Fruit fly (Drosophila melanogaster) whole organism, embryonic: Measurements from ENCODE around the gene P58IPK.

Experiments used
- Atf-2 ChIP-seq: fragments of 200-800 bp; sonication (Bioruptor generic); optimal IDR thresholded peaks from 2 replicates; lab custom pipeline; 2016; ENCODE audit warnings: missing biosample characterization, missing genetic modification characterization
- B-H2 ChIP-seq: fragments of 200-800 bp; sonication (Bioruptor generic); optimal IDR thresholded peaks from 2 replicates; lab custom pipeline; 2018; ENCODE audit warnings: missing biosample characterization, mild to moderate bottlenecking, missing genetic modification characterization
- CG10267 ChIP-seq: fragments of 200-800 bp; sonication (Bioruptor generic); optimal IDR thresholded peaks from 2 replicates; lab custom pipeline; 2018; ENCODE audit warnings: missing biosample characterization, mild to moderate bottlenecking, missing genetic modification characterization, moderate library complexity
- CG10959 ChIP-seq: fragments of 200-800 bp; sonication (Bioruptor generic); IDR thresholded peaks from 2 replicates; pipeline ENCODE4 v1.3.6; 2022; ENCODE audit warnings: missing biosample characterization, missing genetic modification characterization
- CG12299 ChIP-seq: fragments of 200-800 bp; sonication (Bioruptor generic); optimal IDR thresholded peaks from 2 replicates; lab custom pipeline; 2018; ENCODE audit warnings: missing biosample characterization, mild to moderate bottlenecking, missing genetic modification characterization
- CG13123 ChIP-seq: fragments of 200-800 bp; sonication (Bioruptor generic); optimal IDR thresholded peaks from 2 replicates; lab custom pipeline; 2016; ENCODE audit warnings: missing biosample characterization, missing genetic modification characterization
- CG13894 ChIP-seq: fragments of 200-800 bp; sonication (Bioruptor generic); optimal IDR thresholded peaks from 3 replicates; lab custom pipeline; 2018; ENCODE audit warnings: missing biosample characterization, mild to moderate bottlenecking, missing genetic modification characterization, moderate library complexity
- CG14860 ChIP-seq: fragments of 200-800 bp; sonication (Bioruptor generic); IDR thresholded peaks from 3 replicates; pipeline ENCODE4 v1.3.6; 2022; ENCODE audit warnings: missing biosample characterization, missing genetic modification characterization; ENCODE audit not compliant: partially characterized antibody
- CG15601 ChIP-seq: fragments of 200-800 bp; sonication (Bioruptor generic); optimal IDR thresholded peaks from 3 replicates; lab custom pipeline; 2019; ENCODE audit warnings: missing biosample characterization, mild to moderate bottlenecking, missing genetic modification characterization, moderate library complexity
- CG1603 ChIP-seq: fragments of 200-800 bp; sonication (Bioruptor generic); optimal IDR thresholded peaks from 2 replicates; lab custom pipeline; 2019; ENCODE audit warnings: missing biosample characterization, mild to moderate bottlenecking, missing genetic modification characterization, moderate library complexity
- CG17328 ChIP-seq: fragments of 200-800 bp; sonication (Bioruptor generic); IDR thresholded peaks from 2 replicates; pipeline ENCODE4 v1.3.6; 2022; ENCODE audit warnings: missing biosample characterization, missing genetic modification characterization
- CG1792 ChIP-seq: fragments of 200-800 bp; sonication (Bioruptor generic); optimal IDR thresholded peaks from 2 replicates; lab custom pipeline; 2016; ENCODE audit warnings: missing biosample characterization, missing genetic modification characterization
- CG2116 ChIP-seq: fragments of 200-800 bp; sonication (Bioruptor generic); optimal IDR thresholded peaks from 3 replicates; lab custom pipeline; 2018; ENCODE audit warnings: missing biosample characterization, mild to moderate bottlenecking, missing genetic modification characterization
- CG2678 ChIP-seq: fragments of 200-800 bp; sonication (Bioruptor generic); optimal IDR thresholded peaks from 3 replicates; lab custom pipeline; 2019; ENCODE audit warnings: missing biosample characterization, mild to moderate bottlenecking, missing genetic modification characterization, moderate library complexity
- CG4282 ChIP-seq: fragments of 200-800 bp; sonication (Bioruptor generic); optimal IDR thresholded peaks from 2 replicates; lab custom pipeline; 2016; ENCODE audit warnings: missing biosample characterization, missing genetic modification characterization
- CG4820 ChIP-seq: fragments of 200-800 bp; sonication (Bioruptor generic); optimal IDR thresholded peaks from 3 replicates; lab custom pipeline; 2016; ENCODE audit warnings: missing biosample characterization, missing genetic modification characterization
- CG6689 ChIP-seq: fragments of 200-800 bp; sonication (Bioruptor generic); IDR thresholded peaks from 2 replicates; pipeline ENCODE4 v1.3.6; 2022; ENCODE audit warnings: missing biosample characterization, missing genetic modification characterization
- CG7963 ChIP-seq: fragments of 200-800 bp; sonication (Bioruptor generic); IDR thresholded peaks from 3 replicates; pipeline ENCODE4 v1.3.6; 2022; ENCODE audit warnings: missing biosample characterization, missing genetic modification characterization; ENCODE audit not compliant: partially characterized antibody
- CG9797 ChIP-seq: fragments of 200-800 bp; sonication (Bioruptor generic); optimal IDR thresholded peaks from 3 replicates; lab custom pipeline; 2018; ENCODE audit warnings: missing biosample characterization, mild to moderate bottlenecking, missing genetic modification characterization
- D19B ChIP-seq: fragments of 200-800 bp; sonication (Bioruptor generic); optimal IDR thresholded peaks from 2 replicates; lab custom pipeline; 2017; ENCODE audit warnings: missing biosample characterization, mild to moderate bottlenecking, missing genetic modification characterization
- Dll ChIP-seq: fragments of 200-800 bp; sonication (Bioruptor generic); IDR thresholded peaks from 4 replicates; pipeline ENCODE4 v1.3.6; 2022; ENCODE audit warnings: missing biosample characterization, missing genetic modification characterization; ENCODE audit not compliant: partially characterized antibody
- E2f2 ChIP-seq: fragments of 200-800 bp; sonication (Bioruptor generic); IDR thresholded peaks from 2 replicates; pipeline ENCODE4 v1.3.6; 2022; ENCODE audit warnings: missing biosample characterization, missing genetic modification characterization
- Lhr ChIP-seq: fragments of 200-800 bp; sonication (Bioruptor generic); optimal IDR thresholded peaks from 3 replicates; lab custom pipeline; 2017; ENCODE audit warnings: mild to moderate bottlenecking, missing biosample characterization, missing genetic modification reagents, missing genetic modification characterization
- Myb ChIP-seq: fragments of 200-800 bp; sonication (Bioruptor generic); optimal IDR thresholded peaks from 2 replicates; lab custom pipeline; 2016; ENCODE audit warnings: missing biosample characterization, missing genetic modification characterization
- Nf-YA ChIP-seq: fragments of 200-800 bp; sonication (Bioruptor generic); IDR thresholded peaks from 2 replicates; pipeline ENCODE4 v1.3.6; 2022; ENCODE audit warnings: missing biosample characterization, missing genetic modification characterization
- Nf-YB ChIP-seq: fragments of 200-800 bp; sonication (Bioruptor generic); optimal IDR thresholded peaks from 3 replicates; lab custom pipeline; 2019; ENCODE audit warnings: missing biosample characterization, mild to moderate bottlenecking, missing genetic modification characterization, moderate library complexity
- Opbp ChIP-seq: fragments of 200-800 bp; sonication (Bioruptor generic); IDR thresholded peaks from 3 replicates; pipeline ENCODE4 v1.3.6; 2022; ENCODE audit warnings: missing biosample characterization, missing genetic modification characterization; ENCODE audit not compliant: partially characterized antibody
- Sry-δ ChIP-seq: fragments of 200-800 bp; sonication (Bioruptor generic); optimal IDR thresholded peaks from 2 replicates; lab custom pipeline; 2016; ENCODE audit warnings: missing biosample characterization, missing genetic modification characterization
- az2 ChIP-seq: fragments of 200-800 bp; sonication (Bioruptor generic); optimal IDR thresholded peaks from 3 replicates; lab custom pipeline; 2016; ENCODE audit warnings: missing biosample characterization, missing genetic modification characterization
- bbx ChIP-seq: fragments of 200-800 bp; sonication (Bioruptor generic); IDR thresholded peaks from 2 replicates; pipeline ENCODE4 v1.3.6; 2022; ENCODE audit warnings: missing biosample characterization, missing genetic modification characterization; ENCODE audit not compliant: partially characterized antibody
- crol ChIP-seq: fragments of 200-800 bp; sonication (Bioruptor generic); IDR thresholded peaks from 2 replicates; pipeline ENCODE4 v1.3.6; 2022; ENCODE audit warnings: missing biosample characterization, missing genetic modification characterization
- fu2 ChIP-seq: fragments of 200-800 bp; sonication (Bioruptor generic); optimal IDR thresholded peaks from 2 replicates; lab custom pipeline; 2016; ENCODE audit warnings: missing biosample characterization, missing genetic modification characterization
- grau ChIP-seq: fragments of 200-800 bp; optimal IDR thresholded peaks from 3 replicates; lab custom pipeline; 2019; ENCODE audit warnings: missing biosample characterization, mild to moderate bottlenecking, missing genetic modification characterization, moderate library complexity
- gro ChIP-seq: fragments of 200-800 bp; sonication (Bioruptor generic); optimal IDR thresholded peaks from 2 replicates; lab custom pipeline; 2016; ENCODE audit warnings: missing biosample characterization, missing genetic modification characterization
- gsb ChIP-seq: fragments of 200-800 bp; sonication (Bioruptor generic); IDR thresholded peaks from 2 replicates; pipeline ENCODE4 v1.3.6; 2022; ENCODE audit warnings: missing biosample characterization, missing genetic modification characterization
- hkb ChIP-seq, 2 experiments: fragments of 200-800 bp in 1 of 2; fragments of >200 bp in 1 of 2; sonication (Bioruptor generic) in 1 of 2; IDR thresholded peaks in 1 of 2; optimal IDR thresholded peaks in 1 of 2; 2 replicates each; pipeline versions ENCODE4 v1.3.6 to Lab custom; 2017 to 2022; ENCODE audit warnings: missing biosample characterization in 1 of 2, missing genetic modification characterization in 1 of 2
- kni ChIP-seq: fragments of 200-800 bp; sonication (Bioruptor generic); optimal IDR thresholded peaks from 3 replicates; lab custom pipeline; 2017; ENCODE audit warnings: mild to moderate bottlenecking, missing biosample characterization, missing genetic modification reagents, missing genetic modification characterization
- maf-S ChIP-seq: fragments of 200-800 bp; sonication (Bioruptor generic); optimal IDR thresholded peaks from 2 replicates; lab custom pipeline; 2016; ENCODE audit warnings: missing biosample characterization, missing genetic modification characterization
- org-1 ChIP-seq: fragments of 200-800 bp; sonication (Bioruptor generic); optimal IDR thresholded peaks from 2 replicates; lab custom pipeline; 2017; ENCODE audit warnings: missing biosample characterization, missing genetic modification characterization
- psq ChIP-seq: fragments of 200-800 bp; sonication (Bioruptor generic); optimal IDR thresholded peaks from 2 replicates; lab custom pipeline; 2017; ENCODE audit warnings: missing biosample characterization, missing genetic modification characterization
- scrt ChIP-seq: fragments of 200-800 bp; sonication (Bioruptor generic); optimal IDR thresholded peaks from 2 replicates; lab custom pipeline; 2018; ENCODE audit warnings: missing biosample characterization, mild to moderate bottlenecking, missing genetic modification characterization, moderate library complexity
- sens ChIP-seq: fragments of 200-800 bp; sonication (Bioruptor generic); peaks from one replicate; lab custom pipeline; 2016; ENCODE audit warnings: missing biosample characterization, missing genetic modification characterization
- sima ChIP-seq: fragments of 200-800 bp; sonication (Bioruptor generic); optimal IDR thresholded peaks from 2 replicates; lab custom pipeline; 2016; ENCODE audit warnings: missing biosample characterization, missing genetic modification characterization
- slou ChIP-seq: fragments of 200-800 bp; sonication (Bioruptor generic); optimal IDR thresholded peaks from 3 replicates; lab custom pipeline; 2016; ENCODE audit warnings: missing biosample characterization, missing genetic modification characterization
- tap ChIP-seq: fragments of 200-800 bp; optimal IDR thresholded peaks from 3 replicates; lab custom pipeline; 2019; ENCODE audit warnings: missing biosample characterization, mild to moderate bottlenecking, missing genetic modification characterization, moderate library complexity
- tgo ChIP-seq: fragments of 200-800 bp; sonication (Bioruptor generic); IDR thresholded peaks from 3 replicates; pipeline ENCODE4 v1.3.6; 2022; ENCODE audit warnings: missing biosample characterization, missing genetic modification characterization
- trem ChIP-seq: fragments of 200-800 bp; optimal IDR thresholded peaks from 3 replicates; lab custom pipeline; 2019; ENCODE audit warnings: missing biosample characterization, mild to moderate bottlenecking, missing genetic modification characterization, moderate library complexity
- unpg ChIP-seq: fragments of 200-800 bp; sonication (Bioruptor generic); optimal IDR thresholded peaks from 3 replicates; lab custom pipeline; 2018; ENCODE audit warnings: missing biosample characterization, mild to moderate bottlenecking, missing genetic modification characterization, moderate library complexity
- zen ChIP-seq: fragments of 200-800 bp; sonication (Bioruptor generic); optimal IDR thresholded peaks from 3 replicates; lab custom pipeline; 2018; ENCODE audit warnings: missing biosample characterization, mild to moderate bottlenecking, missing genetic modification characterization, moderate library complexity

The P58IPK gene

DNA sequence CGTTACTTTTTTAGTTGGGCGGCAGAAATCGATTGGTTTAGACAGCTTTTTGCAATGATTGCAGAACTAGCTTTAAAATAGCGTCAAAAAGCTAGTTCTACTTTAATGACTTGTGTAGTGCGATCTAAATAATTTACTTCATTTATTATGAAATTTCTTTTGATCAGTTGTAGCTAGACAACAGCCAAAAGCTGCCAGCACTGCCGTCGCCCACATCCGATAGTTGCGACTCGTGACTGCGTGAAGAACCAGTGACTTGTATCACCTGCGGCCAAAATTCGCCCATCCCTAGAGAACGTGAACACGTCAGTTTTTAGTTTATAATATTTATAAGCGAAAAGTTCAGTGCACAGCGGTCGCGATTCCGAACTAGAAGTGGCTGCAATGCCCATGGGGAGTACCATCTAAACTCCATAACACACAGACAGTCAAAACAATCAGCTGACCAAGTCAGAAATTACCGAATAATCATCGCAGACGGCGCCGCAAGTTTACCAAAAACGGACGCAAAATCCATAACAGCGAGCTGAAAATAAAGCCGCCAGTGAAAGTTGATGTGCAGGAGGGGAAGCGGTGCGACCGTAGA lies at the start of gene P58IPK (continued):
- peak; percentile 65 for TF ChIP-seq Lhr (GFP tag; lab: Kevin White, UChicago)
- TF ChIP-seq Myb (GFP tag; lab: Kevin White, UChicago): peak; percentile 94
- TF ChIP-seq CG1603: peak; percentile 80
- no peak for TF ChIP-seq CG10959 (GFP tag; lab: Robert Waterston, UW)
- TF ChIP-seq CG7963 (GFP tag; lab: Robert Waterston, UW): peak; percentile 90
- TF ChIP-seq CG1792: peak; percentile 53
- TF ChIP-seq CG2116 (GFP tag; lab: Kevin White, UChicago): peak; percentile 90
- TF ChIP-seq unpg (GFP tag; lab: Kevin White, UChicago): peak; percentile 14
- TF ChIP-seq gro: peak; percentile 82
- no peak for TF ChIP-seq zen (tag; lab: Kevin White, UChicago)
- TF ChIP-seq Nf-YA (GFP tag; lab: Robert Waterston, UW): no peak
- TF ChIP-seq org-1 (GFP tag; lab: Kevin White, UChicago): no peak
- peak; percentile 88 for TF ChIP-seq CG14860 (GFP tag; lab: Robert Waterston, UW)
- peak; percentile 46 for TF ChIP-seq CG15601 (tag; lab: Kevin White, UChicago)
- TF ChIP-seq hkb (optimal IDR thresholded peaks at IDR 0.05; lab: Kevin White, UChicago): no peak
- peak; percentile 49; the same call in 1 of the 2 replicates for TF ChIP-seq hkb (GFP tag; IDR thresholded peaks at IDR 0.05; lab: Robert Waterston, UW)
- peak; percentile 12 for TF ChIP-seq CG13123 (GFP tag; lab: Kevin White, UChicago)
- TF ChIP-seq bbx (GFP tag; lab: Robert Waterston, UW): peak; percentile 95
- TF ChIP-seq kni (GFP tag; lab: Kevin White, UChicago): peak; percentile 22
- peak; percentile 61 for TF ChIP-seq CG6689
- peak; percentile 56 for TF ChIP-seq Atf-2
- no peak for TF ChIP-seq tap
- peak; percentile 94 for TF ChIP-seq Dll (GFP tag; lab: Robert Waterston, UW)
- no peak for TF ChIP-seq sima (GFP tag; lab: Kevin White, UChicago)
- peak; percentile 97 for TF ChIP-seq Sry-δ (GFP tag; lab: Kevin White, UChicago)
- no peak for TF ChIP-seq psq (GFP tag; lab: Kevin White, UChicago)
- TF ChIP-seq Nf-YB (GFP tag; lab: Kevin White, UChicago): peak; percentile 27
- peak; percentile 26 for TF ChIP-seq CG12299
- peak; percentile 52 for TF ChIP-seq tgo (GFP tag; lab: Robert Waterston, UW)
- peak; percentile 49 for TF ChIP-seq CG9797 (GFP tag; lab: Kevin White, UChicago)
- TF ChIP-seq CG10267 (tag; lab: Kevin White, UChicago): peak; percentile 68
- TF ChIP-seq Opbp (GFP tag; lab: Robert Waterston, UW): peak; percentile 96
- peak; percentile 56 for TF ChIP-seq fu2 (GFP tag; lab: Kevin White, UChicago)
- TF ChIP-seq crol (GFP tag; lab: Robert Waterston, UW): peak; percentile 38; the same call in 1 of the 2 replicates
- peak; percentile 67 for TF ChIP-seq maf-S (GFP tag; lab: Kevin White, UChicago)
- peak; percentile 43 for TF ChIP-seq CG4820 (GFP tag; lab: Kevin White, UChicago)
- TF ChIP-seq CG17328: peak; percentile 53; the same call in 1 of the 2 replicates
- TF ChIP-seq CG4282 (GFP tag; lab: Kevin White, UChicago): peak; percentile 0
- peak; percentile 9 for TF ChIP-seq scrt (GFP tag; lab: Kevin White, UChicago)
- TF ChIP-seq trem (tag; lab: Kevin White, UChicago): peak; percentile 88
- TF ChIP-seq CG2678 (tag; lab: Kevin White, UChicago): no peak
- peak; percentile 64 for TF ChIP-seq az2 (GFP tag; lab: Kevin White, UChicago)
- no peak for TF ChIP-seq slou
- peak; percentile 48 for TF ChIP-seq B-H2 (GFP tag; lab: Kevin White, UChicago)
- peak; percentile 91 for TF ChIP-seq sens (GFP tag; lab: Kevin White, UChicago)
- TF ChIP-seq D19B (GFP tag; lab: Kevin White, UChicago): no peak
- TF ChIP-seq CG13894 (tag; lab: Kevin White, UChicago): peak; percentile 77
- peak; percentile 64 for TF ChIP-seq grau
- TF ChIP-seq E2f2 (GFP tag; lab: Robert Waterston, UW): peak; percentile 80
- TF ChIP-seq gsb (GFP tag; lab: Robert Waterston, UW): no peak
